Worm (Caenorhabditis elegans): ENCODE data around the gene ced-6.

- TF ChIP-seq lin-1 (GFP tag; IDR thresholded peaks at IDR 0.05) (no peak), mes-2 (tag; optimal IDR thresholded peaks at IDR 0.05; ENCODE audit: poor library complexity, severe bottlenecking) (no peak)
Measured at ce11 chrIII:5550844-5551243, 44.7 kb upstream of the ced-6 start.

All from whole organism, L4 larva.